Fruit fly (Drosophila melanogaster) whole organism, embryonic: ENCODE data around the gene CheB38b.

Experiments
- Ada2b ChIP-seq: fragments of 200-800 bp; sonication (Bioruptor generic); IDR thresholded peaks from 2 replicates; pipeline ENCODE4 v1.3.6; 2022; ENCODE audit warnings: missing biosample characterization, missing genetic modification characterization
- Antp ChIP-seq: fragments of 200-800 bp; sonication (Bioruptor generic); optimal IDR thresholded peaks from 3 replicates; lab custom pipeline; 2016; ENCODE audit warnings: missing biosample characterization, missing genetic modification characterization
- B-H2 ChIP-seq: fragments of 200-800 bp; sonication (Bioruptor generic); optimal IDR thresholded peaks from 2 replicates; lab custom pipeline; 2018; ENCODE audit warnings: missing biosample characterization, mild to moderate bottlenecking, missing genetic modification characterization
- Bdp1 ChIP-seq: fragments of 200-800 bp; sonication (Bioruptor generic); optimal IDR thresholded peaks from 3 replicates; lab custom pipeline; 2016; ENCODE audit warnings: missing biosample characterization, missing genetic modification characterization
- CG10321 ChIP-seq: fragments of 200-800 bp; sonication (Bioruptor generic); IDR thresholded peaks from 2 replicates; pipeline ENCODE4 v1.3.6; 2022; ENCODE audit warnings: missing biosample characterization, missing genetic modification characterization
- CG11247 ChIP-seq: fragments of 200-800 bp; sonication (Bioruptor generic); IDR thresholded peaks from 2 replicates; pipeline ENCODE4 v1.3.6; 2022; ENCODE audit warnings: missing biosample characterization, missing genetic modification characterization
- CG11504 ChIP-seq: fragments of 200-800 bp; sonication (Bioruptor generic); optimal IDR thresholded peaks from 3 replicates; lab custom pipeline; 2019; ENCODE audit warnings: missing biosample characterization, mild to moderate bottlenecking, missing genetic modification characterization, moderate library complexity
- CG11560 ChIP-seq: fragments of 200-800 bp; sonication (Bioruptor generic); IDR thresholded peaks from 3 replicates; pipeline ENCODE4 v1.3.6; 2022; ENCODE audit warnings: missing biosample characterization, missing genetic modification characterization
- CG11696 ChIP-seq: fragments of 200-800 bp; sonication (Bioruptor generic); IDR thresholded peaks from 2 replicates; pipeline ENCODE4 v1.3.6; 2022; ENCODE audit warnings: missing biosample characterization, missing genetic modification characterization
- CG15269 ChIP-seq: fragments of 200-800 bp; sonication (Bioruptor generic); optimal IDR thresholded peaks from 2 replicates; lab custom pipeline; 2018; ENCODE audit warnings: missing biosample characterization, mild to moderate bottlenecking, missing genetic modification characterization, moderate library complexity
- CG15601 ChIP-seq: fragments of 200-800 bp; sonication (Bioruptor generic); optimal IDR thresholded peaks from 3 replicates; lab custom pipeline; 2019; ENCODE audit warnings: missing biosample characterization, mild to moderate bottlenecking, missing genetic modification characterization, moderate library complexity
- CG1602 ChIP-seq: fragments of 200-800 bp; sonication (Bioruptor generic); optimal IDR thresholded peaks from 3 replicates; lab custom pipeline; 2016; ENCODE audit warnings: missing biosample characterization, missing genetic modification characterization
- CG16813 ChIP-seq: fragments of 200-800 bp; sonication (Bioruptor generic); IDR thresholded peaks from 3 replicates; pipeline ENCODE4 v1.3.6; 2022; ENCODE audit warnings: missing biosample characterization, missing genetic modification characterization; ENCODE audit not compliant: partially characterized antibody
- CG2875 ChIP-seq: fragments of 200-800 bp; sonication (Bioruptor generic); optimal IDR thresholded peaks from 2 replicates; lab custom pipeline; 2017; ENCODE audit warnings: missing biosample characterization, mild to moderate bottlenecking, missing genetic modification characterization, missing genetic modification reagents
- CG32772 ChIP-seq: fragments of 200-800 bp; sonication (Bioruptor generic); IDR thresholded peaks from 2 replicates; pipeline ENCODE4 v1.3.6; 2022; ENCODE audit warnings: missing biosample characterization, missing genetic modification characterization
- CG33557 ChIP-seq: fragments of 200-800 bp; sonication (Bioruptor generic); optimal IDR thresholded peaks from 2 replicates; lab custom pipeline; 2019; ENCODE audit warnings: missing biosample characterization, mild to moderate bottlenecking, missing genetic modification characterization, moderate library complexity
- CG3726 ChIP-seq: fragments of 200-800 bp; sonication (Bioruptor generic); IDR thresholded peaks from 3 replicates; pipeline ENCODE4, ENCODE4 v1.3.6; 2022; ENCODE audit warnings: missing biosample characterization, missing genetic modification characterization
- CG43689 ChIP-seq: fragments of 200-800 bp; sonication (Bioruptor generic); IDR thresholded peaks from 2 replicates; pipeline ENCODE4 v1.3.6; 2022; ENCODE audit warnings: missing biosample characterization, missing genetic modification characterization
- CG5953 ChIP-seq: fragments of 200-800 bp; sonication (Bioruptor generic); IDR thresholded peaks from 2 replicates; pipeline ENCODE4 v1.3.6; 2022; ENCODE audit warnings: missing biosample characterization, missing genetic modification characterization
- CG8388 ChIP-seq: fragments of 200-800 bp; sonication (Bioruptor generic); optimal IDR thresholded peaks from 2 replicates; lab custom pipeline; 2019; ENCODE audit warnings: missing biosample characterization, mild to moderate bottlenecking, missing genetic modification characterization, moderate library complexity
- Doc2 ChIP-seq: fragments of 200-800 bp; sonication (Bioruptor generic); IDR thresholded peaks from 2 replicates; pipeline ENCODE4 v1.3.6; 2022; ENCODE audit warnings: missing biosample characterization, missing genetic modification characterization
- ERR ChIP-seq: fragments of 200-800 bp; sonication (Bioruptor generic); optimal IDR thresholded peaks from 2 replicates; lab custom pipeline; 2016; ENCODE audit warnings: missing biosample characterization, missing genetic modification characterization
- HLH4C ChIP-seq: fragments of 200-800 bp; sonication (Bioruptor generic); IDR thresholded peaks from 3 replicates; pipeline ENCODE4 v1.3.6; 2022; ENCODE audit warnings: missing biosample characterization, missing genetic modification characterization; ENCODE audit not compliant: partially characterized antibody
- Hr3 ChIP-seq: fragments of 200-800 bp; sonication (Bioruptor generic); optimal IDR thresholded peaks from 3 replicates; lab custom pipeline; 2016; ENCODE audit warnings: missing biosample characterization, missing genetic modification characterization
- Hr78 ChIP-seq, 2 experiments: fragments of 200-800 bp in 1 of 2; fragments of >200 bp in 1 of 2; sonication (Bioruptor generic) in 1 of 2; optimal IDR thresholded peaks; 2 replicates each; lab custom pipeline; 2017 to 2019; ENCODE audit warnings: missing biosample characterization in 2 of 2, missing genetic modification characterization in 2 of 2, mild to moderate bottlenecking in 1 of 2, moderate library complexity in 1 of 2
- Hsf ChIP-seq: fragments of 200-800 bp; sonication (Bioruptor generic); optimal IDR thresholded peaks from 3 replicates; lab custom pipeline; 2016; ENCODE audit warnings: missing biosample characterization, missing genetic modification characterization
- Lpt ChIP-seq: fragments of >200 bp; optimal IDR thresholded peaks from 2 replicates; lab custom pipeline; 2018; ENCODE audit warnings: missing biosample characterization, missing genetic modification characterization
- Pdp1 ChIP-seq, 2 experiments: fragments of 200-800 bp; sonication (Bioruptor generic); optimal IDR thresholded peaks; 3 replicates each; lab custom pipeline; 2016; ENCODE audit warnings: missing biosample characterization in 2 of 2, missing genetic modification characterization in 2 of 2, mild to moderate bottlenecking in 1 of 2, moderate library complexity in 1 of 2
- Ravus ChIP-seq: fragments of 200-800 bp; sonication (Bioruptor generic); IDR thresholded peaks from 2 replicates; pipeline ENCODE4 v1.3.6; 2022; ENCODE audit warnings: missing biosample characterization, missing genetic modification characterization
- Rfx ChIP-seq: fragments of 200-800 bp; sonication (Bioruptor generic); IDR thresholded peaks from 2 replicates; pipeline ENCODE4 v1.3.6; 2022; ENCODE audit warnings: missing biosample characterization, missing genetic modification characterization
- Tbp ChIP-seq: fragments of >200 bp; optimal IDR thresholded peaks from 2 replicates; lab custom pipeline; 2018; ENCODE audit warnings: missing biosample characterization, missing genetic modification characterization
- amos ChIP-seq: fragments of 200-800 bp; sonication (Bioruptor generic); IDR thresholded peaks from 2 replicates; pipeline ENCODE4 v1.3.6; 2022; ENCODE audit warnings: missing biosample characterization, missing genetic modification characterization; ENCODE audit not compliant: partially characterized antibody
- ase ChIP-seq: fragments of 200-800 bp; sonication (Bioruptor generic); IDR thresholded peaks from 3 replicates; pipeline ENCODE4 v1.3.6; 2022; ENCODE audit warnings: missing biosample characterization, missing genetic modification characterization
- bigmax ChIP-seq: fragments of 200-800 bp; sonication (Bioruptor generic); optimal IDR thresholded peaks from 2 replicates; lab custom pipeline; 2018; ENCODE audit warnings: missing biosample characterization, mild to moderate bottlenecking, missing genetic modification characterization
- cad ChIP-seq: fragments of >200 bp; optimal IDR thresholded peaks from 2 replicates; lab custom pipeline; 2017; ENCODE audit warnings: missing biosample characterization, missing genetic modification characterization
- cg ChIP-seq: fragments of 200-800 bp; sonication (Bioruptor generic); optimal IDR thresholded peaks from 3 replicates; lab custom pipeline; 2019; ENCODE audit warnings: missing biosample characterization, mild to moderate bottlenecking, missing genetic modification characterization, moderate library complexity
- chn ChIP-seq: fragments of 200-800 bp; sonication (Bioruptor generic); optimal IDR thresholded peaks from 2 replicates; lab custom pipeline; 2016; ENCODE audit warnings: missing biosample characterization, missing genetic modification characterization
- crol ChIP-seq: fragments of 200-800 bp; sonication (Bioruptor generic); IDR thresholded peaks from 2 replicates; pipeline ENCODE4 v1.3.6; 2022; ENCODE audit warnings: missing biosample characterization, missing genetic modification characterization
- dmrt99B ChIP-seq: fragments of 200-800 bp; sonication (Bioruptor generic); optimal IDR thresholded peaks from 2 replicates; lab custom pipeline; 2018; ENCODE audit warnings: missing biosample characterization, mild to moderate bottlenecking, missing genetic modification characterization, moderate library complexity
- esg ChIP-seq: fragments of 200-800 bp; sonication (Bioruptor generic); conservative IDR thresholded peaks from 2 replicates; pipeline ENCODE4 v1.3.6; 2022; ENCODE audit warnings: missing biosample characterization, missing genetic modification characterization
- gro ChIP-seq: fragments of 200-800 bp; sonication (Bioruptor generic); optimal IDR thresholded peaks from 2 replicates; lab custom pipeline; 2016; ENCODE audit warnings: missing biosample characterization, missing genetic modification characterization
- ham ChIP-seq: fragments of 200-800 bp; sonication (Bioruptor generic); IDR thresholded peaks from 2 replicates; pipeline ENCODE4 v1.3.6; 2022; ENCODE audit warnings: missing biosample characterization, missing genetic modification characterization
- hbn ChIP-seq: fragments of 200-800 bp; sonication (Bioruptor generic); IDR thresholded peaks from 2 replicates; pipeline ENCODE4 v1.3.6; 2022; ENCODE audit warnings: missing biosample characterization, missing genetic modification characterization; ENCODE audit not compliant: partially characterized antibody
- jigr1 ChIP-seq: fragments of 200-800 bp; sonication (Bioruptor generic); IDR thresholded peaks from 3 replicates; pipeline ENCODE4 v1.3.6; 2022; ENCODE audit warnings: missing biosample characterization, missing genetic modification characterization
- jumu ChIP-seq: fragments of 200-800 bp; sonication (Bioruptor generic); optimal IDR thresholded peaks from 3 replicates; lab custom pipeline; 2016; ENCODE audit warnings: missing biosample characterization, missing genetic modification characterization
- odd ChIP-seq: fragments of 200-800 bp; sonication (Bioruptor generic); optimal IDR thresholded peaks from 2 replicates; lab custom pipeline; 2017; ENCODE audit warnings: missing biosample characterization, mild to moderate bottlenecking, missing genetic modification characterization
- otp ChIP-seq: fragments of 200-800 bp; sonication (Bioruptor generic); IDR thresholded peaks from 3 replicates; pipeline ENCODE4, ENCODE4 v1.3.6; 2022; ENCODE audit warnings: missing biosample characterization, missing genetic modification characterization
- scrt ChIP-seq: fragments of 200-800 bp; sonication (Bioruptor generic); optimal IDR thresholded peaks from 2 replicates; lab custom pipeline; 2018; ENCODE audit warnings: missing biosample characterization, mild to moderate bottlenecking, missing genetic modification characterization, moderate library complexity
- ssp ChIP-seq: fragments of 200-800 bp; sonication (Bioruptor generic); IDR thresholded peaks from 2 replicates; pipeline ENCODE4 v1.3.6; 2022; ENCODE audit warnings: missing biosample characterization, missing genetic modification characterization
- vfl ChIP-seq: fragments of 200-800 bp; sonication (Bioruptor generic); optimal IDR thresholded peaks from 2 replicates; lab custom pipeline; 2016; ENCODE audit warnings: missing biosample characterization, missing genetic modification characterization
- zf30C ChIP-seq: fragments of 200-800 bp; sonication (Bioruptor generic); optimal IDR thresholded peaks from 3 replicates; lab custom pipeline; 2018; ENCODE audit warnings: missing biosample characterization, mild to moderate bottlenecking, missing genetic modification characterization

The CheB38b gene

DNA sequence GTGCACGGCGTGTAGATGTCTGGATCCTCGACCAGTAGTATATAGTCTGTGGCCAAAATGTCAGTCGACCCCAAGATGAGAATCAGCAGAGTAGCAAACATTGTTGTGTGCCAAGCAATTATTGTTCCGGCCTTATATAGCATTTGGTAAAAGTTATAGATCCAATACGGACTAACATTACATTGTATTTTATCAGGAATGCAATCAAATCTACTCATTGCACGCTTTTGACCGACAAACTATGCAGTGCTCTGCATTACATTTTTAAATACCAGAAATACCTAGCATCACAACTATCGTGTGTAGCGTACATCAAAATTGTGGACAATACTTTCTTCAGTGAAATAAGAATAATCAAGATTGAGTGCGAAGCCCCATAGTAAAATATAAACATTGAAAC is 3.7 kb upstream of the CheB38b start, which contains the start of gene CheB38c:
TSS of gene CheB38c (minus strand) at position 101 of the 400 bp plus-strand sequence.
- TF ChIP-seq Ravus (GFP tag; lab: Robert Waterston, UW), result no peak
- TF ChIP-seq ham (GFP tag; lab: Robert Waterston, UW), result no peak
- no peak for TF ChIP-seq CG16813 (GFP tag; lab: Robert Waterston, UW)
- TF ChIP-seq ase (GFP tag; lab: Robert Waterston, UW), result no peak
- no peak for TF ChIP-seq Pdp1 (GFP tag; optimal IDR thresholded peaks at IDR 0.05; lab: Kevin White, UChicago)
- no peak for TF ChIP-seq Doc2 (GFP tag; lab: Robert Waterston, UW)
- TF ChIP-seq Hsf, result no peak
- TF ChIP-seq cg (GFP tag; lab: Kevin White, UChicago), result no peak
- no peak for TF ChIP-seq CG32772
- TF ChIP-seq CG43689 (GFP tag; lab: Robert Waterston, UW), result no peak
- TF ChIP-seq chn (GFP tag; lab: Kevin White, UChicago), result no peak
- no peak for TF ChIP-seq CG3726 (GFP tag; lab: Robert Waterston, UW)
- TF ChIP-seq ERR (GFP tag; lab: Kevin White, UChicago), result no peak
- TF ChIP-seq dmrt99B (tag; lab: Kevin White, UChicago), result no peak

DNA sequence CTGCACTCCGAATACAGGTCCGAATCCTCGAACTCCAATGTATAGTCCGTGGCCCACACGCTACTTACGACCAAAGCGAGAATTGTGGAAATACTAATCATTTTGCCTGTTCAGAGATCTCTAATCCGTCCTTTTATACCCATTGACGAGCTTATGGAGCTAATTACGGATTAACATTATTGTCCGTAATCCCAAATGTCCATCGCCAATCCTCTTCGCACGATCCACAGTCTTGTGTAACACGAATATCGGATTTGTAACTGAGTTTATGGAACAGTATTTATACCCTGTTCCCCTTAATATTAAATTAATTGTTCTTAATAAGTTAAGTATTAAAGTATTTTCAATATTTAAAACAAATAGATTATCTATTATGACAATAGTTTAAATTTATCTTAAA is 1.4 kb upstream of the CheB38b start, which contains the start of gene CheB38a:
TSS of gene CheB38a (minus strand) at position 101 of the 400 bp plus-strand sequence.
- no peak for TF ChIP-seq amos
- no peak for TF ChIP-seq CG10321 (GFP tag; lab: Robert Waterston, UW)
- TF ChIP-seq Antp (GFP tag; lab: Kevin White, UChicago), result no peak
- no peak for TF ChIP-seq otp (GFP tag; lab: Robert Waterston, UW)
- no peak for TF ChIP-seq B-H2 (GFP tag; lab: Kevin White, UChicago)
- no peak for TF ChIP-seq CG15269
- no peak for TF ChIP-seq ssp (GFP tag; lab: Robert Waterston, UW)
- no peak for TF ChIP-seq CG11696 (GFP tag; lab: Robert Waterston, UW)
- no peak for TF ChIP-seq gro (GFP tag; lab: Kevin White, UChicago)
- TF ChIP-seq Bdp1 (GFP tag; lab: Kevin White, UChicago), result no peak
- no peak for TF ChIP-seq Hr3 (GFP tag; lab: Kevin White, UChicago)
- no peak for TF ChIP-seq CG2875 (GFP tag; lab: Kevin White, UChicago)
- no peak for TF ChIP-seq zf30C (GFP tag; lab: Kevin White, UChicago)
- TF ChIP-seq crol (GFP tag; lab: Robert Waterston, UW), result no peak
- no peak for TF ChIP-seq Hr78 (GFP tag; optimal IDR thresholded peaks at IDR 0.05; lab: Kevin White, UChicago)
- TF ChIP-seq hbn (GFP tag; lab: Robert Waterston, UW), result no peak
- TF ChIP-seq bigmax (GFP tag; lab: Kevin White, UChicago), result no peak
- no peak for TF ChIP-seq esg (GFP tag; lab: Robert Waterston, UW)
- no peak for TF ChIP-seq CG1602 (GFP tag; lab: Kevin White, UChicago)
- TF ChIP-seq, all 482 proteins: peak for 0

DNA sequence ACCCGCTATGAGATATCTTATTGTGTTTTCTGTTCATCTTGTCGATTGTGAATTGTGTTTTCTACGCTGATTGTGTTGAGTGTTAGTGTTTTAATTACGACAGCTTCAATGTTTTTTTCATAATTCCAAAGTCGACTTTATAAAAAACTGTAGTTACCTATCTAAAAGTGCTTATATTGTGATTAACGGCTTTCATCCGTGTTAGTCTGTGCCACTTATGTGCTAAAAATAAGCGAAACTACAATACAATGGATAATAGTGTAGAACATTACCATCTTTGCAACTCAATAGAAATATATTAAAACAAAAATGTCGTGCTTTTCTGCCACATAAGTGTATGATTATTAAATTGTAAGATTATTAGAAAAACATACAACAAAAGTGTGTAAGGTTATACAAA is 930 bp downstream of the CheB38b start, which contains the start of gene CG33322:
TSS of gene CG33322 (minus strand) at position 101 of the 400 bp plus-strand sequence.
- TF ChIP-seq CG8388 (GFP tag; lab: Kevin White, UChicago) (no peak), CG11504 (no peak), CG11247 (GFP tag; lab: Robert Waterston, UW) (no peak), vfl (GFP tag; lab: Kevin White, UChicago) (no peak), Tbp (GFP tag; lab: Kevin White, UChicago) (no peak), Ada2b (GFP tag; lab: Robert Waterston, UW) (no peak), CG33557 (GFP tag; lab: Kevin White, UChicago) (no peak), odd (GFP tag; lab: Kevin White, UChicago) (no peak), CG5953 (GFP tag; lab: Robert Waterston, UW) (no peak), scrt (no peak), Lpt (GFP tag; lab: Kevin White, UChicago) (no peak), CG15601 (tag; lab: Kevin White, UChicago) (no peak), jigr1 (no peak), CG11560 (tag; lab: Robert Waterston, UW) (no peak), HLH4C (GFP tag; lab: Robert Waterston, UW) (no peak), Rfx (GFP tag; lab: Robert Waterston, UW) (no peak), cad (GFP tag; lab: Kevin White, UChicago) (no peak), jumu (GFP tag; lab: Kevin White, UChicago) (no peak)
